Worm (Caenorhabditis elegans) whole organism, midembryonic: ENCODE results near the gene C53A5.9.

Source experiments
- T22C8.4 ChIP-seq: fragments of 200-800 bp; sonication (Bioruptor generic); IDR thresholded peaks from 2 replicates; pipeline ENCODE4 v1.3.6; 2022; ENCODE audit warnings: missing genetic modification characterization, missing compliant biosample characterization
- cog-1 ChIP-seq: sonication (generic microtip); optimal IDR thresholded peaks from 2 replicates; lab custom pipeline; 2016; ENCODE audit warnings: missing genetic modification characterization, missing compliant biosample characterization
- flt-1 ChIP-seq: fragments of 200-800 bp; sonication (Bioruptor generic); IDR thresholded peaks from 2 replicates; pipeline ENCODE4 v1.3.6; 2022; ENCODE audit warnings: missing genetic modification characterization, missing compliant biosample characterization
- klf-2 ChIP-seq: fragments of 200-800 bp; sonication (Bioruptor generic); conservative IDR thresholded peaks from 2 replicates; pipeline ENCODE4 v1.3.6; 2022; ENCODE audit warnings: missing genetic modification reagents, missing genetic modification characterization, missing compliant biosample characterization
- med-1 ChIP-seq: sonication (generic microtip); optimal IDR thresholded peaks from 2 replicates; lab custom pipeline; 2017; ENCODE audit warnings: missing genetic modification characterization, mild to moderate bottlenecking, missing compliant biosample characterization, antibody characterized with exemption, missing genetic modification reagents; ENCODE audit not compliant: insufficient read depth
- ref-1 ChIP-seq: fragments of 200-800 bp; sonication (Bioruptor generic); conservative IDR thresholded peaks from 2 replicates; pipeline ENCODE4 v1.3.6; 2022; ENCODE audit warnings: missing genetic modification reagents, missing genetic modification characterization, missing compliant biosample characterization
- tab-1 ChIP-seq: fragments of 200-800 bp; sonication (Bioruptor generic); IDR thresholded peaks from 2 replicates; pipeline ENCODE4 v1.3.6; 2022; ENCODE audit warnings: missing genetic modification characterization, missing compliant biosample characterization
- ztf-23 ChIP-seq: fragments of 200-800 bp; sonication (Bioruptor generic); IDR thresholded peaks from 2 replicates; pipeline ENCODE4 v1.3.6; 2022; ENCODE audit warnings: missing genetic modification reagents, missing genetic modification characterization, missing compliant biosample characterization
- ztf-29 ChIP-seq: fragments of 200-800 bp; sonication (Bioruptor generic); IDR thresholded peaks from 2 replicates; pipeline ENCODE4 v1.3.6; 2022; ENCODE audit warnings: missing genetic modification reagents, missing genetic modification characterization, missing compliant biosample characterization

Gene C53A5.9

DNA sequence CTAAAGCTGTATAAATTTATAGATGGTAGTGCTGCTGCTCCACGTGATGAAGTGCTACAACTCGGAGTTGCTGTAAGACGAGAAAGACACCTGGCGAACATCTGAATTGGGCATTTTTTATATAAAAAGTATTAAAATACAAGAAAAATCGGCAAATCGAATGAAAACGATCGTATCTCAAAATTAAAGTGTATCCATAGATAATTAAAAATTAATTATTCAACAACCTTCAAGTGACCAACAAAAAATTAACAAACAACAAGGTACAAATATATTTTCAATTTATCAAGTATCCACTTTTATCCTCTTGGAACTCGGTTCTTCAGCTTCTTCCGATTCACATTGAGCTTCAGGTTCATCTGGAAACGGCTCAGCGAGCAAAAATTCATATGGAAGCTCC is 39.4 kb downstream of the C53A5.9 start, which contains the start of gene R02D5.8:
Gene R02D5.8 (minus strand): TSS at position 101 of the 400 bp plus-strand sequence.
- TF ChIP-seq cog-1 (no peak), klf-2 (GFP tag; lab: Robert Waterston, UW) (no peak), ref-1 (no peak), ztf-23 (no peak), flt-1 (GFP tag; lab: Robert Waterston, UW) (no peak), tab-1 (GFP tag; lab: Robert Waterston, UW) (no peak), med-1 (GFP tag; lab: Kevin White, UChicago) (no peak), T22C8.4 (GFP tag; lab: Robert Waterston, UW) (no peak), ztf-29 (no peak)

DNA sequence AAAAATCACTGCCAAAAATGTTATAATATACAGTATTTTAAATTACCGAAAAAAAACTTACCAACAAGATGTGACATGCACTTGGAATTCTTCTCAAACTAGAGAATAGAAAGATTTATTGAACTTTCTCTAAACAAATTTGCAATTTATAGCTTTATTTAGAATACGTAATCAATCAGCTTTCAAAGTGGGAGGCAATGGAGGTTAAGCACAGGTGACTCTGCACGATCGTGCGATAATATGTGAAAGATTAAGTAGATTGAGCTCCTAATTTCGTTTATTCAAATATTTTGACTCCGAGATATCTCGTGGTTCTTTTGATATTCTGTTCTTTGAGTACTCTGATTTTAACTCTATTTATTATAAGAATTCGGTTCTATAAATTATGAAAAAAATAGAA is 40.6 kb downstream of the C53A5.9 start, which contains the start of gene R02D5.6:
Gene R02D5.6 (minus strand): TSS at position 101 of the 400 bp plus-strand sequence.
- TF ChIP-seq ztf-29 = no peak
- no peak for TF ChIP-seq tab-1 (GFP tag; lab: Robert Waterston, UW)
- no peak for TF ChIP-seq ref-1
- TF ChIP-seq flt-1 (GFP tag; lab: Robert Waterston, UW) = no peak
- no peak for TF ChIP-seq ztf-23
- no peak for TF ChIP-seq klf-2 (GFP tag; lab: Robert Waterston, UW)
- TF ChIP-seq T22C8.4 (GFP tag; lab: Robert Waterston, UW) = no peak
- TF ChIP-seq med-1 (GFP tag; lab: Kevin White, UChicago) = no peak
- TF ChIP-seq cog-1 = no peak

DNA sequence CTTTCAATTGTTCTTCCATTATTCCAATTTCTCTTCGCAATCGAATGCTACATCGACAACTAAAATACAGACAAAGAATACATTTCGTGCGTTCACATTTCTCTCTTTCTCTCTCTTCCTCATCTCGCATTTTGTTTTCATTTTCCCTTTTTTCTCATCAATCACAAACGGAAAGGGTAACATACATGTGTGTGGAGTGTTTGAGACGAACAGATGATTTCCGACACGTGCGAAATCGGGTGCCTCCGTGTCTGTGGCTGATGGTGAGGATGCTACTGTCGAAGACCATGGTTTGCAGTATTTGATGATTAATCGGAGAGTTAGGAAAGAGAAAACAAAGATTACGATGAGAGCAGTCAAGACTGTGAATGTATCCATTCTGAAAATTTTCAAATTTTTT is 47.9 kb downstream of the C53A5.9 start, which contains the start of gene R02D5.9:
Gene R02D5.9 (minus strand): TSS at position 378 of the 400 bp plus-strand sequence.
- TF ChIP-seq med-1 (GFP tag; lab: Kevin White, UChicago) (no peak), cog-1 (no peak), klf-2 (GFP tag; lab: Robert Waterston, UW) (no peak), ztf-29 (no peak)

- no peak for TF ChIP-seq tab-1 (GFP tag; lab: Robert Waterston, UW)
- TF ChIP-seq ref-1 = no peak
- no peak for TF ChIP-seq med-1 (GFP tag; lab: Kevin White, UChicago)
- TF ChIP-seq ztf-23 = no peak
- TF ChIP-seq flt-1 (GFP tag; lab: Robert Waterston, UW) = no peak
- TF ChIP-seq ztf-29 = no peak
- no peak for TF ChIP-seq klf-2 (GFP tag; lab: Robert Waterston, UW)
- TF ChIP-seq cog-1 = no peak
- TF ChIP-seq T22C8.4 (GFP tag; lab: Robert Waterston, UW) = no peak
Observed at ce11 chrV:14508556-14508955, 50.1 kb downstream of the C53A5.9 start.

- TF ChIP-seq klf-2 (GFP tag; lab: Robert Waterston, UW) (no peak), med-1 (GFP tag; lab: Kevin White, UChicago) (no peak), flt-1 (GFP tag; lab: Robert Waterston, UW) (0 out of 2 replicates have a peak, but pooled peaks have one; percentile 31), cog-1 (peak; percentile 9)
Observed at ce11 chrV:14508005-14508521, 50.6 kb downstream of the C53A5.9 start, which contains the start of gene R02D5.1. Gene R02D5.1 (plus strand): TSS chrV:14508249.
